Fruit fly (Drosophila melanogaster): ENCODE measurements around the gene CG34324.

The CG34324 gene

DNA sequence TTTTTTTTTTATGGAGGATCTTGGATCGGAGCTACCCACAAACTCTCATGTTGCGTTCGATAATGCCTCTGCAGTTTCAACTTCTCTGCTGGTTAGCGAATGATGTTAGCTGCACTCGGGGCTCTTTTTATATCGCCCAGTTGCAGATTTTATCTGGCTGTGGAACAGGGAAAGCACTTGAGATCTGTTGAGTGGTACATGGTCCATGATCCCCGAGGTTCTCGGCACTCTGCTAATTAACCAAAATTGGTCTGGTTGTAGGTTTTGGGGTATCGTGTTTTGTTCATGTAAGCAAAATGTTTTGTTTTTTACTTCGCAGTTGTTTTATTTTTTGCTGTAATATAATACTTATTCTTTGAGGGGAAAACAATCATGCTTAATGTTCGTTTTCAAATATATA is at the start of gene CG34324:
Gene CG34324, minus strand, starts transcription at position 101 of the 400 bp plus-strand sequence.
- TF ChIP-seq CG17801 (GFP tag; optimal IDR thresholded peaks at IDR 0.05; ENCODE audit: partially characterized antibody), result no peak

DNA sequence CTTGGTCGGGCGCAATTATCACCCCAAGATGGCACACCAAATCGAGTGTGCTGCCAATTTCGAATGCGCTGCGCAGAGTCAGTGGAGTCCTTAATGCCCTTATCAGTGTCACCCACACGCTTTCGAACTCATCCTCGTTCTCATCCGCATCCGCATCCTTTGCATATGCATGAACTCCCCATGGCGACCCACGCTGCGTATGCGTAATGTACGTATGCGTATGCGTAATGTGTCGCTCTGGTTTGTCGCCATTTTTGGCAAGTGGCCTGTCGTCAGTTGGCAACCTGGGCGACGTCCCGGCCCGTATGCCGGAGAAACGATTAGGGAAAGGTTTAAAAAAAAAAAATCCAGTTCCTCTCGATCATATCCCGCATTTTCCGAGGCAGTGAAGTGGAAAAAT is 21.5 kb upstream of the CG34324 start:
- TF ChIP-seq CG17801 (GFP tag; optimal IDR thresholded peaks at IDR 0.05; ENCODE audit: partially characterized antibody), result no peak

DNA sequence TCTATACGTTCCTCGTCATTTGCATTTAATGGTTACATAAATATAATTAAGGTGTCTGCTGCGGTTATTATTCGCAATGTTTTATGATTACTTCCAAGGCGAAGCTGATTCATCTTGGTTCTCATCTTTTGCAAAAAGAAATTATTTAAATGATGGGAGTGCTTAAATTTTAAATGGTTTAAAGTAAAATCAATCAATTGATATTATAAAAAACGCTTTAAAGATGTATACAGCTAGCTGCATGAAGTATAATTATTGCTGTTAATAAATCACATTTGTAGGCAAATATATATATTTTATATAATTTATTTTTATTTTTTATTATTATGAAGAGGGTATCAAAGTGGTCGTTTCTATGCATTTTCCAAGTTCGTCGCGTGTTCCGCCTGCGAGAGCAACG is 6.7 kb downstream of the CG34324 start:
- TF ChIP-seq CG17801 (GFP tag; optimal IDR thresholded peaks at IDR 0.05; ENCODE audit: partially characterized antibody), result no peak

DNA sequence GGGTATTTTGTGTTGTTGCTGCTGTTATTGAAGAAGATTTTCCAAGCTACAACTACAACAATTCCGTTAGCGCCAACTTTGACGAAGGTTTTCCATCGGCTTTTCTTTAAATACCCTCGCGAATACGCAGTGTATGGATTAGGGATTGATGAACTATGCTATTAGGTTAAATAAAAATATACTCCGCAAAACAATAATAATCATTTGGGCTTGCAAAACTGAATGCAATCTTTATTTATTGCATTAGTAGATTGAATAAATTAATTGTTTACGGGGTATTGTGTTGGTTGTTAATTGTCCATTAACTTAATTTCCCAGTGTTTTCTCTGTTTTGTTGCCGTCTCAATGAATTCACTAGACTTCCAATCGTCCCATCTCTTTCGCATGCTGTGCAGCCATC is 10.0 kb downstream of the CG34324 start:
- TF ChIP-seq CG17801 (GFP tag; optimal IDR thresholded peaks at IDR 0.05; ENCODE audit: partially characterized antibody), result no peak

DNA sequence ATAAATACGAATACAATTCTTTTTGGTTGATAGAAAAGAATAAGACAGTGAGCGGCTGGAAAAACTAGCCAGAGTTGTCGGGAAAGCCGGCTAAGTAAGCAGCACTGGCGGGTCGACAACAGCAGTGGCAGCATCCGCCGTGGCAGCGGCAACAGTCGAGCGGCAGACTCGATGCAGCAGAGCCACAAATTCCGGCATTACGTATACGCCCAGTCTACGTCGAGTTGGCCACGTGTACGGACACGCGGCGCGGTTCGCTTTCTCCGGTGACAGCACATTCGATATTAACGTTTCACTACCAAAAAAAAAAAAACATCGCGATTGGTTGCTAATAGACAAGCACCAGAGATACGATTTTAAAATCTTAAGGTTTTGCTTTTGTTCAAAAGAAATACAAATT is 11.8 kb downstream of the CG34324 start, which contains the start of gene Neto:
Gene Neto, plus strand, starts transcription at position 209 of the 400 bp plus-strand sequence.
- no peak for TF ChIP-seq CG17801 (GFP tag; optimal IDR thresholded peaks at IDR 0.05; ENCODE audit: partially characterized antibody)

DNA sequence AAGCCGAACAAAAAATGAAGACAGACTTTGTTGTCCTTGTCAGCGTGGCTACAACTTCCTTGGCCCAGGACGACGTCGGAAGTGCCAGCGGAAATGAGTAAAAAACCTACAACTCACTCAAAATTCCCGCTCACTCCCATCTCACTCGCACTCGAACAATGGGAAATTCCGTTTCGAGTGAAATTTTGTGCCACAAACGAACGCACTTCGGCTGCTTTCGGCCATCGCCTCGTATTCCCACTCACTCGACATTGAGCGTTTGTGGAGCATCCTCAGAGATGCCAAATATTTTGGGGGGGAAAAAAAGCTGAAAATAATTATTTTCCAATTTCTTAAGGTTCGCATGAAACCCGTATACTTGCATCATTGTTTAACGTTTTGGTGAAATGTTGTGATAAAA is 12.8 kb downstream of the CG34324 start:
- TF ChIP-seq CG17801 (GFP tag; optimal IDR thresholded peaks at IDR 0.05; ENCODE audit: partially characterized antibody), result no peak

DNA sequence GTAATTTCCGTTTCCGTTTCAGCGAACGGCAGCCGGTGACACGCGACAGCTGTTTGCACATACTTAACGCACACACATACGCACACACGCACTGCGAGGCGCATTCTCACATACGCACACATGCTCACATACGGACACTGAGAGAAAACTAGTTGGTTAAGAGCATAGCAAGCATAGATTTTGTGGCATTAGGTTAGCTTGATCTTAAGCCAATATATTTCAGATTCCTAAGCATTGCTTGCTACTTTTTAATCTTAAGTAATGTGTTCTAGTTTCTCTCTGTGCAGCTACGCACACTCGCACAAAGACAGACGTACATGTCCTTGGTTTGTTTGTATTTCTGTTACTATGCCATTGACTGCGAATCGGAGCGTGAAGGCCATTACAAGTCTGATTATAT is 23.4 kb downstream of the CG34324 start:
- no peak for TF ChIP-seq CG17801 (GFP tag; optimal IDR thresholded peaks at IDR 0.05; ENCODE audit: partially characterized antibody)

DNA sequence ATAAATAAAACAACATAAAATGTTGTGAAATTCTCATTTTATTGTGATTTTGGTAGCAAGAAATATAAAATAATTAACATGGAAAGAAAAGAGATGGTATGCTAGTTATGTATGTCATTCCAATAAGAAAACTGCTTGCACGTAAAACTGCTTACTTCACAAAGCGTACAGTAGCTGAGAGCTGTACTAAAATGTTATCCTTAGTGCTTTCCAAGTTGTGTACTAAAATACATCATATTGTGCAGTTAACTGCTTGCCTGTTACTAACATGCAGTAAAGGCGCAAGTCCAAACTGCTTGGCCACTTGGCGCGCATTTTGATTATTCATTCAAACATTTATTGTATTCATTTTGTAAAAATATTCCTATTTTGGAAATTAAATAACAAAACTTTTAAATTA is 36.4 kb downstream of the CG34324 start:
- no peak for TF ChIP-seq CG17801 (GFP tag; optimal IDR thresholded peaks at IDR 0.05; ENCODE audit: partially characterized antibody)

DNA sequence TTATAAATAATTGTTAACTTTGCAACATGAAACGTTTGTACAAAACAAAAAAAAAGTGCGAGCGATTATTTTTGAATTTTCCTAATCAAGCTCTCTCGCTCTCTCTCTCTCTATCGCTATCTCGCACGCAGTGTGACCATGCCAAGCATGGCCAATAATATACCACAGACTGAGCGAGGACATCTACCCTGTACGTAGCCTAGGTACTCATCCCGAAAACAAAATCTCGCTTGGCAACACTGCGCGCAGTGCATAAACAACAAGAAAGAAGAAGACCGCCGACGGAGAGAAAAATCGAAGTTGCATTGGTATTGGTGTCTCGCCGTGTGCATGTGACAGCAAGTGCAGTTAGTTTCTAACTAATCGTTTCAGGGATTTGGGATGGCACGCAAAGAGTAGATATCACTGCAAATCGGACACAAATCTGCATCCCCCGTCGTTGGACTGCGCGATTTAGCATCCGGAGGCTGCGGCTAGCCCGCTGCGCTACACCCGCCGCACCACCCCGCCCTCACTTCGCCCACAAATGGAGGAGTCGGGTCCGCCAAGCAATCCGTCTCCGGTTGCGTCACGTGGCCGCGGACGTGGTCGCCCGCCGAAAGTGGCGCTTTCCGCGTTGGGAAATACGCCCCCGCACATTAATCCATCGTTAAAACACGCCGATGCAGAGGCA is 44.4 kb downstream of the CG34324 start, which contains the start of the genes CG1998 and Set2:
Gene CG1998, minus strand, starts transcription at position 134 of the 673 bp plus-strand sequence.
Gene Set2, plus strand, starts transcription at position 302 of the 673 bp plus-strand sequence.
- TF ChIP-seq CG17801 (GFP tag; optimal IDR thresholded peaks at IDR 0.05; ENCODE audit: partially characterized antibody), result no peak

DNA sequence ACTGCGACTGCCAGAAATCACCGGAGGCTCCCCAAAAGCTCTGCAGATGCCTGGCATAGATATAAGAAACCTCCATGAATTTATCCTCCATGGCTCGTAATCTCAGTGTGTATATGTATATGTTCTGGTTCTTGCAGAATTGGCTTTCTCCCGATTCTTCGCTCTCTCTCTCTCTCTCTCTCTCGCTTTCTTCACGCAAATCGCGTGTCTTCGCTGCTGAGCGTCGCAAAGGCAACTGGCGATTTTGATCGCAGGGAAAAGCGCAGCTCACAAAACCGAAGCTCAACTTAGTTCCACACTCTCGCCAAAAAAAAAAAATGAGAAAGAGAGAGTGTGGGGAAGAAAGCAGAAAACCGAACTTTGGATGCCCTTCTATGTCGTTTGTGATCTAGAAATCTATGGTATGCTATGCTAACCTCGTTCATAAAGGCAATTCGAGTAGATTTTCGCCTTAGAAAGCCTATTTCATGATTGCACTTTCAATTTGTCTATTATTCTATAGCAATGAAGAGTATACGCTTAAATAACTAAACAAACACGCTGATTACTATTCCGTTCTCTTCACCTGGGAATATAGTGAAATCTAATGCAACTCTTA is 46.0 kb downstream of the CG34324 start:
- TF ChIP-seq CG17801 (GFP tag; optimal IDR thresholded peaks at IDR 0.05; ENCODE audit: partially characterized antibody), result no peak

DNA sequence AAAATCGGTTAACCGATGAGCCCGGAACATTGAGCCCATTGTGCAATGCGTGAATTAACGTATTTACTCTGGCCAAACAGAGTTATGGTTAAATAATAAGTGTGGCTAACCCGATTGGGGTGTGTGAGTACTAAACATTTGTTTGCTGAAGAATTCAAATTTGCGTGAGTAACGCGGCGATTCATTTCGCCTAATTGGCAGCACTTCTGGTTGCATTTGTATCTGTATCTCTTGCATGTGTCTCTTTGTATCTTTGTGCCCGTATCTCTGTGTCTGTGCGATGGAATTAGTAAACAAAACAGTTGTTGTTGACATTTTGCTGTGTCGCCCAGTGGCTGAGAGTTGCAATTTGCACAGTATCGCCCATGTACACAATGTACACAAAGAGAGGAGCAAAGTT is 46.6 kb downstream of the CG34324 start:
- no peak for TF ChIP-seq CG17801 (GFP tag; optimal IDR thresholded peaks at IDR 0.05; ENCODE audit: partially characterized antibody)

DNA sequence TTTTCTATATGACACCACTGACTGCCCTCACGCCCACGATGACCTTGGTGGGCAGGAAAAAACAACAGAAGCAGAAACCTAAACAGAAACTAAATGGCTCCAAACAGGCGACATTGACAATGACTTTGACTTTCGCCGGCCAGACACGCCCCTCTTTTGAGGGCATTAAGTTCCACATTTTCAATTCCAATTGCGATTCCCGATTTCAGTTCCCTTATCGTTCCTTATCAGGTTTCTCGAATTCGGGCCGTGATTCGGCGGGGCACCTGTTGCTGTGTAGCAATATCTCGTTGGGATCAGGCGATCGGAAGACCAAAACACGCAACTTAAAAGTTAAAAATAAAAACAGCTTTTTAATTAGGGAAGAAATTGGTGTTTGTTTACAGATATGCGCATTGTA is 49.8 kb downstream of the CG34324 start:
- no peak for TF ChIP-seq CG17801 (GFP tag; optimal IDR thresholded peaks at IDR 0.05; ENCODE audit: partially characterized antibody)

Measured in ovary, adult (tissue).